Worm (Caenorhabditis elegans) whole organism, young adult: ENCODE measurements around the gene Y39A1A.9.

Source experiments
- C17E4.6 ChIP-seq: fragments of 200-800 bp; sonication (Bioruptor generic); IDR thresholded peaks from 2 replicates; pipeline ENCODE4 v1.3.6; 2022; ENCODE audit warnings: missing genetic modification reagents, missing genetic modification characterization, missing compliant biosample characterization
- F49E8.2 ChIP-seq: sonication (generic microtip); optimal IDR thresholded peaks from 3 replicates; lab custom pipeline; 2017; ENCODE audit warnings: missing genetic modification characterization, mild to moderate bottlenecking, missing compliant biosample characterization, antibody characterized with exemption, moderate library complexity; ENCODE audit not compliant: insufficient read depth
- F52B5.7 ChIP-seq: sonication (generic microtip); optimal IDR thresholded peaks from 2 replicates; lab custom pipeline; 2016; ENCODE audit warnings: mild to moderate bottlenecking, missing genetic modification characterization, missing compliant biosample characterization
- F57A8.1 ChIP-seq: fragments of 200-800 bp; sonication (Bioruptor generic); optimal IDR thresholded peaks from 2 replicates; lab custom pipeline; 2018; ENCODE audit warnings: mild to moderate bottlenecking, missing genetic modification characterization, moderate library complexity, missing compliant biosample characterization
- K12H6.12 ChIP-seq: fragments of 200-800 bp; sonication (Bioruptor generic); optimal IDR thresholded peaks from 2 replicates; lab custom pipeline; 2018; ENCODE audit warnings: mild to moderate bottlenecking, missing genetic modification characterization, missing compliant biosample characterization
- T07F8.4 ChIP-seq: sonication (generic microtip); optimal IDR thresholded peaks from 2 replicates; lab custom pipeline; 2016; ENCODE audit warnings: mild to moderate bottlenecking, missing genetic modification characterization, moderate library complexity, missing compliant biosample characterization
- T26A5.8 ChIP-seq: sonication (generic microtip); optimal IDR thresholded peaks from 2 replicates; lab custom pipeline; 2016; ENCODE audit warnings: missing genetic modification characterization, missing compliant biosample characterization
- Y67H2A.10 ChIP-seq: fragments of 200-800 bp; sonication (Bioruptor generic); conservative IDR thresholded peaks from 2 replicates; pipeline ENCODE4 v1.3.6; 2022; ENCODE audit warnings: missing genetic modification reagents, missing genetic modification characterization, missing compliant biosample characterization
- athp-1 ChIP-seq: sonication (generic microtip); optimal IDR thresholded peaks from 2 replicates; lab custom pipeline; 2017; ENCODE audit warnings: mild to moderate bottlenecking, missing genetic modification characterization, missing compliant biosample characterization
- bed-1 ChIP-seq: fragments of 200-800 bp; sonication (Bioruptor generic); IDR thresholded peaks from 2 replicates; pipeline ENCODE4 v1.3.6; 2022; ENCODE audit warnings: missing genetic modification reagents, missing genetic modification characterization, missing compliant biosample characterization
- ccch-3 ChIP-seq: fragments of 200-800 bp; sonication (Bioruptor generic); optimal IDR thresholded peaks from 2 replicates; lab custom pipeline; 2018; ENCODE audit warnings: mild to moderate bottlenecking, missing genetic modification characterization, missing compliant biosample characterization
- chd-7 ChIP-seq: sonication (generic microtip); optimal IDR thresholded peaks from 2 replicates; lab custom pipeline; 2016; ENCODE audit warnings: mild to moderate bottlenecking, missing genetic modification characterization, moderate library complexity, missing compliant biosample characterization
- dox-1 ChIP-seq: fragments of 200-800 bp; sonication (Bioruptor generic); IDR thresholded peaks from 2 replicates; pipeline ENCODE4 v1.3.6; 2022; ENCODE audit warnings: missing genetic modification reagents, missing genetic modification characterization, missing compliant biosample characterization
- efl-1 ChIP-seq: fragments of 150-350 bp; optimal IDR thresholded peaks from 2 replicates; lab custom pipeline; 2014; ENCODE audit warnings: missing biosample characterization, missing genetic modification reagents, missing genetic modification characterization
- egrh-3 ChIP-seq: fragments of 200-800 bp; sonication (Bioruptor generic); IDR thresholded peaks from 2 replicates; pipeline ENCODE4 v1.3.6; 2022; ENCODE audit warnings: missing genetic modification reagents, missing genetic modification characterization, missing compliant biosample characterization
- ets-4 ChIP-seq: fragments of 200-800 bp; sonication (Bioruptor generic); optimal IDR thresholded peaks from 2 replicates; lab custom pipeline; 2018; ENCODE audit warnings: mild to moderate bottlenecking, missing genetic modification characterization, missing compliant biosample characterization
- him-1 ChIP-seq: sonication (generic microtip); optimal IDR thresholded peaks from 2 replicates; lab custom pipeline; 2016; ENCODE audit warnings: missing genotype, missing genetic modification reagents, missing genetic modification characterization, missing compliant biosample characterization
- hrde-1 ChIP-seq: sonication (generic microtip); optimal IDR thresholded peaks from 2 replicates; lab custom pipeline; 2016; ENCODE audit warnings: missing genetic modification characterization, mild to moderate bottlenecking, missing compliant biosample characterization, moderate library complexity, missing genotype, missing genetic modification reagents, borderline replicate concordance
- let-526 ChIP-seq: fragments of 200-800 bp; sonication (Bioruptor generic); IDR thresholded peaks from 2 replicates; pipeline ENCODE4 v1.3.6; 2022; ENCODE audit warnings: missing genetic modification reagents, missing genetic modification characterization, missing compliant biosample characterization
- let-607 ChIP-seq, 2 experiments: fragments of 200-800 bp in 1 of 2; sonication (Bioruptor generic) in 1 of 2; sonication (generic microtip) in 1 of 2; optimal IDR thresholded peaks; 2 replicates each; lab custom pipeline; 2016 to 2018; ENCODE audit warnings: mild to moderate bottlenecking in 2 of 2, missing compliant biosample characterization in 2 of 2, missing genetic modification characterization in 2 of 2, moderate library complexity in 2 of 2, missing genotype in 1 of 2
- lin-35 ChIP-seq, 3 experiments: fragments of 150-350 bp in 2 of 3; sonication (generic microtip) in 1 of 3; optimal IDR thresholded peaks; 2 replicates each; lab custom pipeline; 2014 to 2018; ENCODE audit warnings: missing biosample characterization in 3 of 3, missing genetic modification characterization in 3 of 3, missing genetic modification reagents in 3 of 3
- lin-40 ChIP-seq: sonication (generic microtip); optimal IDR thresholded peaks from 2 replicates; lab custom pipeline; 2016; ENCODE audit warnings: missing genetic modification characterization, mild to moderate bottlenecking, missing compliant biosample characterization, missing genotype, missing genetic modification reagents
- lin-54 ChIP-seq: fragments of 200-800 bp; sonication (Bioruptor generic); optimal IDR thresholded peaks from 2 replicates; lab custom pipeline; 2018; ENCODE audit warnings: mild to moderate bottlenecking, missing genetic modification characterization, missing compliant biosample characterization
- lir-1 ChIP-seq: fragments of 200-800 bp; sonication (Bioruptor generic); conservative IDR thresholded peaks from 2 replicates; pipeline ENCODE4 v1.3.6; 2022; ENCODE audit warnings: missing genetic modification reagents, missing genetic modification characterization, missing compliant biosample characterization
- madf-3 ChIP-seq: fragments of 200-800 bp; sonication (Bioruptor generic); IDR thresholded peaks from 2 replicates; pipeline ENCODE4 v1.3.6; 2022; ENCODE audit warnings: missing genetic modification reagents, missing genetic modification characterization, missing compliant biosample characterization
- madf-6 ChIP-seq: fragments of 200-800 bp; sonication (Bioruptor generic); IDR thresholded peaks from 2 replicates; pipeline ENCODE4 v1.3.6; 2022; ENCODE audit warnings: missing genetic modification reagents, missing genetic modification characterization, missing compliant biosample characterization
- madf-8 ChIP-seq: fragments of 200-800 bp; sonication (Bioruptor generic); conservative IDR thresholded peaks from 2 replicates; pipeline ENCODE4 v1.3.6; 2022; ENCODE audit warnings: missing genetic modification reagents, missing genetic modification characterization, missing compliant biosample characterization
- mcd-1 ChIP-seq: fragments of 200-800 bp; sonication (Bioruptor generic); IDR thresholded peaks from 2 replicates; pipeline ENCODE4 v1.3.6; 2022; ENCODE audit warnings: missing genetic modification reagents, missing genetic modification characterization, missing compliant biosample characterization
- mel-28 ChIP-seq: sonication (generic microtip); optimal IDR thresholded peaks from 2 replicates; lab custom pipeline; 2016; ENCODE audit warnings: borderline replicate concordance, mild to moderate bottlenecking, missing genetic modification characterization, missing compliant biosample characterization
- mes-4 ChIP-seq: sonication (generic microtip); optimal IDR thresholded peaks from 2 replicates; lab custom pipeline; 2016; ENCODE audit warnings: missing genotype, missing genetic modification characterization, missing compliant biosample characterization
- mxl-1 ChIP-seq: sonication (generic microtip); optimal IDR thresholded peaks from 2 replicates; lab custom pipeline; 2016; ENCODE audit warnings: missing genetic modification characterization, missing compliant biosample characterization
- nfya-1 ChIP-seq: sonication (generic microtip); optimal IDR thresholded peaks from 2 replicates; lab custom pipeline; 2017; ENCODE audit warnings: antibody characterized with exemption, missing compliant biosample characterization, missing genetic modification characterization, borderline replicate concordance; ENCODE audit not compliant: insufficient read depth
- nfyb-1 ChIP-seq: fragments of 200-800 bp; sonication (Bioruptor generic); IDR thresholded peaks from 2 replicates; pipeline ENCODE4 v1.3.6; 2022; ENCODE audit warnings: missing genetic modification reagents, missing genetic modification characterization, missing compliant biosample characterization
- nhr-80 ChIP-seq: sonication (generic microtip); optimal IDR thresholded peaks from 2 replicates; lab custom pipeline; 2016; ENCODE audit warnings: missing genetic modification characterization, missing compliant biosample characterization
- nhr-90 ChIP-seq: sonication (generic microtip); optimal IDR thresholded peaks from 2 replicates; lab custom pipeline; 2016; ENCODE audit warnings: missing genotype, mild to moderate bottlenecking, missing genetic modification characterization, missing compliant biosample characterization
- rec-8 ChIP-seq, 2 experiments: sonication (generic microtip); optimal IDR thresholded peaks; 2 replicates each; lab custom pipeline; 2016; ENCODE audit warnings: mild to moderate bottlenecking in 2 of 2, missing genetic modification characterization in 2 of 2, missing genetic modification reagents in 2 of 2, missing genotype in 2 of 2, missing biosample characterization in 1 of 2, missing compliant biosample characterization in 1 of 2, moderate library complexity in 1 of 2
- sdz-38 ChIP-seq: sonication (generic microtip); optimal IDR thresholded peaks from 2 replicates; lab custom pipeline; 2016; ENCODE audit warnings: missing genotype, missing genetic modification characterization, missing compliant biosample characterization
- snpc-1.3 ChIP-seq: sonication (generic microtip); optimal IDR thresholded peaks from 2 replicates; lab custom pipeline; 2017; ENCODE audit warnings: missing genetic modification characterization, mild to moderate bottlenecking, missing compliant biosample characterization, antibody characterized with exemption, moderate library complexity, missing genotype, missing genetic modification reagents; ENCODE audit not compliant: insufficient read depth
- snpc-3.4 ChIP-seq: sonication (generic microtip); optimal IDR thresholded peaks from 2 replicates; lab custom pipeline; 2017; ENCODE audit warnings: missing genetic modification characterization, mild to moderate bottlenecking, missing compliant biosample characterization, antibody characterized with exemption, moderate library complexity, missing genotype, missing genetic modification reagents
- somi-1 ChIP-seq: fragments of 200-800 bp; sonication (Bioruptor generic); optimal IDR thresholded peaks from 2 replicates; lab custom pipeline; 2018; ENCODE audit warnings: mild to moderate bottlenecking, missing genetic modification characterization, missing compliant biosample characterization
- tbx-9 ChIP-seq: sonication (generic microtip); optimal IDR thresholded peaks from 2 replicates; lab custom pipeline; 2016; ENCODE audit warnings: borderline replicate concordance, missing genetic modification characterization, inconsistent platforms, missing compliant biosample characterization
- tlf-1 ChIP-seq: fragments of 200-800 bp; sonication (Bioruptor generic); optimal IDR thresholded peaks from 2 replicates; lab custom pipeline; 2018; ENCODE audit warnings: mild to moderate bottlenecking, missing genetic modification characterization, missing compliant biosample characterization
- unc-62 ChIP-seq: fragments of 150-350 bp; optimal IDR thresholded peaks from 2 replicates; lab custom pipeline; 2014; ENCODE audit warnings: missing biosample characterization, missing genetic modification reagents, missing genetic modification characterization
- zfh-2 ChIP-seq: fragments of 200-800 bp; sonication (Bioruptor generic); conservative IDR thresholded peaks from 2 replicates; pipeline ENCODE4 v1.3.6; 2022; ENCODE audit warnings: missing genetic modification reagents, missing genetic modification characterization, missing compliant biosample characterization
- ztf-18 ChIP-seq: sonication (generic microtip); optimal IDR thresholded peaks from 2 replicates; lab custom pipeline; 2016; ENCODE audit warnings: missing genotype, mild to moderate bottlenecking, missing genetic modification characterization, missing compliant biosample characterization
- ztf-22 ChIP-seq: fragments of 200-800 bp; sonication (Bioruptor generic); optimal IDR thresholded peaks from 2 replicates; lab custom pipeline; 2018; ENCODE audit warnings: mild to moderate bottlenecking, missing genetic modification characterization, moderate library complexity, missing compliant biosample characterization
- ztf-3 ChIP-seq: fragments of 200-800 bp; sonication (Bioruptor generic); optimal IDR thresholded peaks from 2 replicates; lab custom pipeline; 2018; ENCODE audit warnings: mild to moderate bottlenecking, missing genetic modification characterization, missing compliant biosample characterization

The Y39A1A.9 gene

DNA sequence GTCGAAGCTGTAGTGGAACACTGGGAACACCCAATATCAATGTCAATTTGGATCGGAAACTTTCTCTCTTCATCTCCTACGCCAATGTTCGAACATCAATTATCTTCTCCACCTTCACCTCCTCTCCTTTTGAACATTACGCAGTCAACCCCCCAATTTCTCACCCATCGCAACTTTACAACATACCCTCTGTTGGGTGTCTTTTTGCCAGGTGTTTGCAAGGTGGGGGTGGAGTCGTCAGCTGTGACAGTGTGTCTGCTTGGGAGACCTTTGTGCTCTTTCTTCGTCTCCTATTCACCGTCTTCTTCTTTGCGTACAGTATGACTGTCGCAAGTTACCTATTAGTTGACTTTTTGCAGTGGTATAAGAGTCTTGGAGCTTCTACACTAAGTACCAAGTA is 33.3 kb upstream of the Y39A1A.9 start:
- TF ChIP-seq dox-1 (GFP tag; lab: Robert Waterston, UW) (no peak), nfyb-1 (no peak), lin-54 (no peak), lir-1 (GFP tag; lab: Robert Waterston, UW) (no peak), mel-28 (no peak), egrh-3 (GFP tag; lab: Robert Waterston, UW) (no peak), mxl-1 (tag; lab: Kevin White, UChicago) (no peak), mcd-1 (GFP tag; lab: Robert Waterston, UW) (no peak), snpc-1.3 (tag; lab: Kevin White, UChicago) (no peak), zfh-2 (no peak), let-526 (GFP tag; lab: Robert Waterston, UW) (no peak), T07F8.4 (tag; lab: Kevin White, UChicago) (no peak), athp-1 (tag; lab: Kevin White, UChicago) (no peak), madf-3 (GFP tag; lab: Robert Waterston, UW) (no peak), lin-35 (GFP tag; optimal IDR thresholded peaks at IDR 0.05; lab: Kevin White, UChicago) (no peak), ztf-18 (tag; lab: Kevin White, UChicago) (no peak)
- TF ChIP-seq, all 124 proteins: peak for 0

DNA sequence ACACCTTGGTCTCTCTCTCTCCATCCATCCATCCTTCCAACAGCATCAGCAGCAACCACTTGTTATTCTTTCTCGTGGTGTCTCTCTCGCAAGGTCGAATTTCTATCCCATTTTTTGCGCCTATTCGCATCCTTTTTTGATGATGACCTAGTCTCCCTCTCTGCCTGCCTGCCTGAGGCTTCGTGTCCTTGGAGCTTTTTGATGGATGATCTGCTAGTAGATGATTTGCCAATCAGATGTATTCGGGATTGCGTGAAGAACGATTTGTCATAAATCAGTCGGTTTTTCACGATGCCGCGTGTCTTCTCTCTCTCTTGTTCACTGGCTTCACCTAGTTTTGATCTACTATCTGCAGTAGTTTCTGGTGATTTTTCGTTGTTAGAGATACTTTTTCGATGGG is 28.0 kb upstream of the Y39A1A.9 start:
- TF ChIP-seq lin-40 (tag; lab: Kevin White, UChicago) (no peak), nhr-80 (tag; lab: Kevin White, UChicago) (no peak), ztf-22 (GFP tag; lab: Kevin White, UChicago) (no peak), madf-6 (GFP tag; lab: Robert Waterston, UW) (no peak), K12H6.12 (tag; lab: Kevin White, UChicago) (no peak), hrde-1 (tag; lab: Kevin White, UChicago) (no peak), sdz-38 (no peak), F52B5.7 (tag; lab: Kevin White, UChicago) (no peak), ets-4 (no peak), Y67H2A.10 (GFP tag; lab: Robert Waterston, UW) (no peak), let-607 (tag; optimal IDR thresholded peaks at IDR 0.05; lab: Kevin White, UChicago) (no peak), efl-1 (no peak), ccch-3 (GFP tag; lab: Kevin White, UChicago) (no peak), nhr-90 (no peak)

DNA sequence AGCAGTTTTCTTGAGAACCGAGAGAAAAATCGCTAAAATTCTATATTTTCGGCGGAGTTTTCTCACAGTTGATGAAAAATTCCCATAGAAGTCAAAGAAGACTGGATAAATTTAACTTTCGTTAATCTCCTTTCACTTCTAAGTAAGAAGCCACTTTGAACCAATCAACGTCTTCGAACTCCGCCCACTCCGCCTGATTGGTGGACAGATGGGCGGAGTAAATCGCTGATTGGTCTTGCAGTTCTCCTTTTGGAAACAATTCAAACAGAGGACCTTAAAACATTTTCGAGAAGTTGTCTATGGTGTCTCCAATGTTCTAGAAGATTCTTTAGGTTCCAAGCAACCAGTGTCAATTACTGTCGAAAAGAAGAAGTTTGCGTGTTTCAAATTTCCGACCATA is 25.1 kb upstream of the Y39A1A.9 start:
- TF ChIP-seq madf-8 (GFP tag; lab: Robert Waterston, UW): no peak
- no peak for TF ChIP-seq tlf-1 (GFP tag; lab: Kevin White, UChicago)
- no peak for TF ChIP-seq him-1 (tag; lab: Kevin White, UChicago)
- TF ChIP-seq ztf-3 (GFP tag; lab: Kevin White, UChicago): no peak
- no peak for TF ChIP-seq F57A8.1 (GFP tag; lab: Kevin White, UChicago)
- no peak for TF ChIP-seq F49E8.2
- TF ChIP-seq C17E4.6 (GFP tag; lab: Robert Waterston, UW): no peak
- TF ChIP-seq unc-62 (GFP tag; lab: Kevin White, UChicago): no peak
- TF ChIP-seq rec-8 (tag; optimal IDR thresholded peaks at IDR 0.05; lab: Kevin White, UChicago): no peak
- no peak for TF ChIP-seq nfya-1 (tag; lab: Kevin White, UChicago)
- no peak for TF ChIP-seq Y67H2A.10 (GFP tag; lab: Robert Waterston, UW)
- no peak for TF ChIP-seq somi-1 (GFP tag; lab: Kevin White, UChicago)
- TF ChIP-seq chd-7 (tag; lab: Kevin White, UChicago): no peak
- no peak for TF ChIP-seq bed-1 (GFP tag; lab: Robert Waterston, UW)
- TF ChIP-seq T07F8.4 (tag; lab: Kevin White, UChicago): no peak
- no peak for TF ChIP-seq tbx-9
- TF ChIP-seq snpc-3.4 (tag; lab: Kevin White, UChicago): no peak
- no peak for TF ChIP-seq mes-4 (tag; lab: Kevin White, UChicago)
- TF ChIP-seq T26A5.8: no peak
- TF ChIP-seq egrh-3 (GFP tag; lab: Robert Waterston, UW): no peak
